Fruit fly (Drosophila melanogaster) whole organism, prepupa: Measurements from ENCODE around the gene CG11723.

Source experiments
- Blimp-1 ChIP-seq: fragments of 200-800 bp; sonication (Bioruptor generic); optimal IDR thresholded peaks from 3 replicates; lab custom pipeline; 2017; ENCODE audit warnings: missing biosample characterization, missing genetic modification characterization, mild to moderate bottlenecking, moderate library complexity, missing genetic modification reagents
- CG10631 ChIP-seq: fragments of 200-800 bp; sonication (Bioruptor generic); optimal IDR thresholded peaks from 2 replicates; lab custom pipeline; 2016; ENCODE audit warnings: missing biosample characterization, missing genetic modification characterization
- CG10669 ChIP-seq: fragments of 200-800 bp; sonication (Bioruptor generic); optimal IDR thresholded peaks from 3 replicates; lab custom pipeline; 2018; ENCODE audit warnings: missing biosample characterization, mild to moderate bottlenecking, missing genetic modification characterization, moderate library complexity
- CG11294 ChIP-seq: fragments of 200-800 bp; sonication (Bioruptor generic); IDR thresholded peaks from 2 replicates; pipeline ENCODE4 v1.3.6; 2022; ENCODE audit warnings: missing biosample characterization, missing genetic modification characterization
- CG11762 ChIP-seq: fragments of 200-800 bp; sonication (Bioruptor generic); optimal IDR thresholded peaks from 3 replicates; lab custom pipeline; 2016; ENCODE audit warnings: missing biosample characterization, missing genetic modification characterization; ENCODE audit not compliant: insufficient read depth
- CG11902 ChIP-seq: fragments of 200-800 bp; sonication (Bioruptor generic); optimal IDR thresholded peaks from 3 replicates; lab custom pipeline; 2016; ENCODE audit warnings: missing biosample characterization, missing genetic modification characterization
- CG15336 ChIP-seq: fragments of 200-800 bp; sonication (Bioruptor generic); IDR thresholded peaks from 2 replicates; pipeline ENCODE4 v1.3.6; 2022; ENCODE audit warnings: missing biosample characterization, missing genetic modification characterization
- CG16779 ChIP-seq: fragments of 200-800 bp; sonication (Bioruptor generic); optimal IDR thresholded peaks from 3 replicates; lab custom pipeline; 2017; ENCODE audit warnings: missing biosample characterization, mild to moderate bottlenecking, missing genetic modification characterization
- CG3032 ChIP-seq: fragments of 200-800 bp; optimal IDR thresholded peaks from 2 replicates; lab custom pipeline; 2019; ENCODE audit warnings: missing biosample characterization, mild to moderate bottlenecking, missing genetic modification characterization, moderate library complexity
- CG32006 ChIP-seq: fragments of 200-800 bp; sonication (Bioruptor generic); optimal IDR thresholded peaks from 3 replicates; lab custom pipeline; 2017; ENCODE audit warnings: missing biosample characterization, mild to moderate bottlenecking, missing genetic modification characterization
- CG34406 ChIP-seq: fragments of 200-800 bp; sonication (Bioruptor generic); optimal IDR thresholded peaks from 3 replicates; lab custom pipeline; 2016; ENCODE audit warnings: missing biosample characterization, missing genetic modification characterization
- CG3919 ChIP-seq: fragments of 200-800 bp; sonication (Bioruptor generic); optimal IDR thresholded peaks from 3 replicates; lab custom pipeline; 2016; ENCODE audit warnings: missing biosample characterization, missing genetic modification characterization
- CG4318 ChIP-seq: fragments of 200-800 bp; sonication (Bioruptor generic); optimal IDR thresholded peaks from 3 replicates; lab custom pipeline; 2017; ENCODE audit warnings: missing biosample characterization, mild to moderate bottlenecking, missing genetic modification characterization
- CG6163 ChIP-seq: fragments of 200-800 bp; sonication (Bioruptor generic); IDR thresholded peaks from 3 replicates; pipeline ENCODE4 v1.3.6; 2022; ENCODE audit warnings: missing biosample characterization, missing genetic modification characterization
- CG6792 ChIP-seq: fragments of 200-800 bp; sonication (Bioruptor generic); optimal IDR thresholded peaks from 3 replicates; lab custom pipeline; 2016; ENCODE audit warnings: missing biosample characterization, missing genetic modification characterization
- CG6808 ChIP-seq: fragments of 200-800 bp; sonication (Bioruptor generic); optimal IDR thresholded peaks from 3 replicates; lab custom pipeline; 2017; ENCODE audit warnings: missing biosample characterization, missing genetic modification characterization, mild to moderate bottlenecking, moderate library complexity, missing genetic modification reagents
- CG6854 ChIP-seq: fragments of 200-800 bp; sonication (Bioruptor generic); optimal IDR thresholded peaks from 2 replicates; lab custom pipeline; 2017; ENCODE audit warnings: missing biosample characterization, mild to moderate bottlenecking, missing genetic modification characterization
- CG7368 ChIP-seq: fragments of 200-800 bp; sonication (Bioruptor generic); optimal IDR thresholded peaks from 3 replicates; lab custom pipeline; 2016; ENCODE audit warnings: missing biosample characterization, missing genetic modification characterization
- CG8319 ChIP-seq: fragments of 200-800 bp; sonication (Bioruptor generic); optimal IDR thresholded peaks from 3 replicates; lab custom pipeline; 2016; ENCODE audit warnings: missing biosample characterization, missing genetic modification characterization
- CG8632 ChIP-seq: fragments of 200-800 bp; sonication (Bioruptor generic); optimal IDR thresholded peaks from 3 replicates; lab custom pipeline; 2016; ENCODE audit warnings: missing biosample characterization, missing genetic modification characterization
- CG9139 ChIP-seq: fragments of 200-800 bp; sonication (Bioruptor generic); optimal IDR thresholded peaks from 3 replicates; lab custom pipeline; 2017; ENCODE audit warnings: missing biosample characterization, mild to moderate bottlenecking, missing genetic modification characterization
- Eip75B ChIP-seq: fragments of 200-800 bp; sonication (Bioruptor generic); optimal IDR thresholded peaks from 3 replicates; lab custom pipeline; 2016; ENCODE audit warnings: missing biosample characterization, missing genetic modification characterization
- Eip93F ChIP-seq: fragments of 200-800 bp; sonication (Bioruptor generic); optimal IDR thresholded peaks from 2 replicates; lab custom pipeline; 2016; ENCODE audit warnings: missing biosample characterization, mild to moderate bottlenecking, missing genetic modification characterization
- Ets96B ChIP-seq: fragments of 200-800 bp; optimal IDR thresholded peaks from 2 replicates; lab custom pipeline; 2019; ENCODE audit warnings: missing biosample characterization, mild to moderate bottlenecking, missing genetic modification characterization, moderate library complexity
- Gug ChIP-seq: fragments of 200-800 bp; sonication (Bioruptor generic); IDR thresholded peaks from 2 replicates; pipeline ENCODE4 v1.3.6; 2022; ENCODE audit warnings: missing biosample characterization, missing genetic modification characterization
- Hr39 ChIP-seq: fragments of 200-800 bp; sonication (Bioruptor generic); optimal IDR thresholded peaks from 2 replicates; lab custom pipeline; 2016; ENCODE audit warnings: missing biosample characterization, missing genetic modification characterization
- Lpt ChIP-seq: fragments of 200-800 bp; sonication (Bioruptor generic); optimal IDR thresholded peaks from 3 replicates; lab custom pipeline; 2016; ENCODE audit warnings: missing biosample characterization, missing genetic modification characterization
- Met ChIP-seq: fragments of 200-800 bp; sonication (Bioruptor generic); optimal IDR thresholded peaks from 3 replicates; lab custom pipeline; 2016; ENCODE audit warnings: missing biosample characterization, missing genetic modification characterization
- OdsH ChIP-seq: fragments of 200-800 bp; sonication (Bioruptor generic); optimal IDR thresholded peaks from 3 replicates; lab custom pipeline; 2016; ENCODE audit warnings: missing biosample characterization, missing genetic modification characterization
- Smox ChIP-seq: fragments of 200-800 bp; sonication (Bioruptor generic); optimal IDR thresholded peaks from 3 replicates; lab custom pipeline; 2016; ENCODE audit warnings: missing biosample characterization, missing genetic modification characterization
- Sox102F ChIP-seq: fragments of 200-800 bp; sonication (Bioruptor generic); optimal IDR thresholded peaks from 2 replicates; lab custom pipeline; 2016; ENCODE audit warnings: missing biosample characterization, mild to moderate bottlenecking, missing genetic modification characterization
- Sox14 ChIP-seq: fragments of 200-800 bp; sonication (Bioruptor generic); optimal IDR thresholded peaks from 3 replicates; lab custom pipeline; 2016; ENCODE audit warnings: missing biosample characterization, missing genetic modification characterization
- Sox15 ChIP-seq: fragments of 200-800 bp; sonication (Bioruptor generic); optimal IDR thresholded peaks from 3 replicates; lab custom pipeline; 2016; ENCODE audit warnings: missing biosample characterization, missing genetic modification characterization
- achi ChIP-seq: fragments of 200-800 bp; sonication (Bioruptor generic); optimal IDR thresholded peaks from 3 replicates; lab custom pipeline; 2016; ENCODE audit warnings: missing biosample characterization, missing genetic modification characterization
- acj6 ChIP-seq: fragments of 200-800 bp; sonication (Bioruptor generic); optimal IDR thresholded peaks from 3 replicates; lab custom pipeline; 2016; ENCODE audit warnings: missing biosample characterization, missing genetic modification characterization
- cyc ChIP-seq: fragments of 200-800 bp; sonication (Bioruptor generic); optimal IDR thresholded peaks from 3 replicates; lab custom pipeline; 2016; ENCODE audit warnings: missing biosample characterization, missing genetic modification characterization
- dac ChIP-seq: fragments of 200-800 bp; sonication (Bioruptor generic); optimal IDR thresholded peaks from 2 replicates; lab custom pipeline; 2017; ENCODE audit warnings: missing biosample characterization, mild to moderate bottlenecking, missing genetic modification characterization
- dsx ChIP-seq: fragments of 200-800 bp; optimal IDR thresholded peaks from 3 replicates; lab custom pipeline; 2019; ENCODE audit warnings: missing biosample characterization, mild to moderate bottlenecking, missing genetic modification characterization, moderate library complexity; ENCODE audit not compliant: poor library complexity, severe bottlenecking
- eg ChIP-seq: fragments of 200-800 bp; sonication (Bioruptor generic); IDR thresholded peaks from 3 replicates; pipeline ENCODE4 v1.3.6; 2022; ENCODE audit warnings: missing biosample characterization, missing genetic modification characterization
- esn ChIP-seq: fragments of 200-800 bp; sonication (Bioruptor generic); optimal IDR thresholded peaks from 2 replicates; lab custom pipeline; 2016; ENCODE audit warnings: missing biosample characterization, mild to moderate bottlenecking, missing genetic modification characterization, moderate library complexity
- fd85E ChIP-seq: fragments of 200-800 bp; sonication (Bioruptor generic); optimal IDR thresholded peaks from 3 replicates; lab custom pipeline; 2016; ENCODE audit warnings: missing biosample characterization, missing genetic modification characterization
- fkh ChIP-seq: fragments of 200-800 bp; sonication (Bioruptor generic); optimal IDR thresholded peaks from 3 replicates; lab custom pipeline; 2017; ENCODE audit warnings: missing biosample characterization, mild to moderate bottlenecking, missing genetic modification characterization, moderate library complexity
- lz ChIP-seq: fragments of 200-800 bp; sonication (Bioruptor generic); optimal IDR thresholded peaks from 3 replicates; lab custom pipeline; 2016; ENCODE audit warnings: missing biosample characterization, missing genetic modification characterization
- net ChIP-seq: fragments of 200-800 bp; sonication (Bioruptor generic); optimal IDR thresholded peaks from 3 replicates; lab custom pipeline; 2016; ENCODE audit warnings: missing biosample characterization, missing genetic modification characterization
- salr ChIP-seq, 2 experiments: fragments of 200-800 bp; sonication (Bioruptor generic); optimal IDR thresholded peaks; 3 replicates each; lab custom pipeline; 2016 to 2018; ENCODE audit warnings: missing biosample characterization in 2 of 2, missing genetic modification characterization in 2 of 2, mild to moderate bottlenecking in 1 of 2
- spab ChIP-seq: fragments of 200-800 bp; sonication (Bioruptor generic); optimal IDR thresholded peaks from 2 replicates; lab custom pipeline; 2017; ENCODE audit warnings: missing biosample characterization, mild to moderate bottlenecking, missing genetic modification characterization, missing genetic modification reagents
- ss ChIP-seq, 2 experiments: fragments of 200-800 bp; sonication (Bioruptor generic); optimal IDR thresholded peaks; 2 replicates in 1 of 2; 3 replicates in 1 of 2; lab custom pipeline; 2017 to 2018; ENCODE audit warnings: mild to moderate bottlenecking in 2 of 2, missing biosample characterization in 2 of 2, missing genetic modification characterization in 2 of 2, moderate library complexity in 1 of 2
- topi ChIP-seq: fragments of 200-800 bp; sonication (Bioruptor generic); optimal IDR thresholded peaks from 3 replicates; lab custom pipeline; 2016; ENCODE audit warnings: missing biosample characterization, missing genetic modification characterization
- vri ChIP-seq: fragments of 200-800 bp; sonication (Bioruptor generic); optimal IDR thresholded peaks from 3 replicates; lab custom pipeline; 2016; ENCODE audit warnings: missing biosample characterization, mild to moderate bottlenecking, missing genetic modification characterization

Gene CG11723

dm6 chr2L:2130157-2130987, 16.7 kb downstream of the CG11723 start, which contains the start of gene Glyp:
Gene Glyp, plus strand, starts transcription at chr2L:2130813.
- TF ChIP-seq CG6163 (GFP tag; lab: Robert Waterston, UW) (peak; percentile 95), CG9139 (GFP tag; lab: Kevin White, UChicago) (peak; percentile 93), eg (GFP tag; lab: Robert Waterston, UW) (peak; percentile 96), Sox102F (GFP tag; lab: Kevin White, UChicago) (peak; percentile 94), Hr39 (GFP tag; lab: Kevin White, UChicago) (peak; percentile 82), CG7368 (GFP tag; lab: Kevin White, UChicago) (peak; percentile 94), CG8632 (GFP tag; lab: Kevin White, UChicago) (peak; percentile 98), CG3919 (peak; percentile 97), achi (peak; percentile 100), ss (GFP tag; optimal IDR thresholded peaks at IDR 0.05; lab: Kevin White, UChicago) (peak; percentile 95 to 98), CG6808 (GFP tag; lab: Kevin White, UChicago) (peak; percentile 96), CG6792 (peak; percentile 96), CG11762 (GFP tag; lab: Kevin White, UChicago) (peak; percentile 95), vri (GFP tag; lab: Kevin White, UChicago) (peak; percentile 96), Eip93F (GFP tag; lab: Kevin White, UChicago) (peak; percentile 97), cyc (GFP tag; lab: Kevin White, UChicago) (peak; percentile 90), CG10669 (GFP tag; lab: Kevin White, UChicago) (peak; percentile 93), CG16779 (tag; lab: Kevin White, UChicago) (peak; percentile 97), CG11294 (GFP tag; lab: Robert Waterston, UW) (peak; percentile 93), OdsH (GFP tag; lab: Kevin White, UChicago) (peak; percentile 96), Lpt (GFP tag; lab: Kevin White, UChicago) (peak; percentile 97), Ets96B (peak; percentile 98), Eip75B (peak; percentile 95), CG32006 (GFP tag; lab: Kevin White, UChicago) (peak; percentile 99), Sox14 (GFP tag; lab: Kevin White, UChicago) (peak; percentile 89), CG4318 (GFP tag; lab: Kevin White, UChicago) (peak; percentile 98), spab (GFP tag; lab: Kevin White, UChicago) (peak; percentile 96), salr (GFP tag; optimal IDR thresholded peaks at IDR 0.05; lab: Kevin White, UChicago) (peak; percentile 86 to 95), Smox (peak; percentile 93), net (GFP tag; lab: Kevin White, UChicago) (peak; percentile 97), CG10631 (GFP tag; lab: Kevin White, UChicago) (peak; percentile 97), CG11902 (GFP tag; lab: Kevin White, UChicago) (peak; percentile 89), Blimp-1 (GFP tag; lab: Kevin White, UChicago) (peak; percentile 88), CG3032 (tag; lab: Kevin White, UChicago) (peak; percentile 97), acj6 (GFP tag; lab: Kevin White, UChicago) (peak; percentile 95), CG8319 (GFP tag; lab: Kevin White, UChicago) (peak; percentile 92), esn (peak; percentile 98), dsx (peak; percentile 95), Sox15 (GFP tag; lab: Kevin White, UChicago) (peak; percentile 93), Gug (GFP tag; lab: Robert Waterston, UW) (peak; percentile 97), CG15336 (peak; percentile 98), topi (peak; percentile 94), dac (peak; percentile 97), fkh (GFP tag; lab: Kevin White, UChicago) (peak; percentile 100), fd85E (GFP tag; lab: Kevin White, UChicago) (peak; percentile 87), CG34406 (peak; percentile 98), CG6854 (peak; percentile 97), lz (GFP tag; lab: Kevin White, UChicago) (peak; percentile 93), Met (GFP tag; lab: Kevin White, UChicago) (peak; percentile 95)
